Worm (Caenorhabditis elegans) whole organism, dauer: ENCODE measurements around the gene srp-8.

Experiments used
- unc-62 ChIP-seq: sonication (generic microtip); optimal IDR thresholded peaks from 2 replicates; lab custom pipeline; 2017; ENCODE audit warnings: missing biosample characterization, missing genetic modification reagents, missing genetic modification characterization

Gene srp-8

DNA sequence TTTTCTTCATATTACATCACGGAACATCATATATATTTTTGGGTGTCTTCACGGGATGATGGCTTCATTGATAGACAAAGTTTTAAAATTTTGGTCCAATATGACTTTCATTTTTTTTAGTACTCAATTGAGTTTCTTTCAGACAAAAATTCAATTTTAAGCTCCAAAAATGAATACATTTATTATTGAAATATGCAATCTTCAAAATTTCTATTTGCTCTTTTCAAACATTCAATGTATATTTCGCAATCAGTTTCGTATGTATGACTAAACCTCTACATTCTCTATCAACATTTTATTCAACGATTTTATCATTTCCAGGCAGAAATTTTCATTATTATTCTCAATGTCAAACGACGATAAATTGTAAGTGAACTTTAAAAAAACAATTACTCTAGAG lies at the start of gene srp-8:
Gene srp-8 (plus strand): TSS at position 301 of the 400 bp plus-strand sequence.
- no peak for TF ChIP-seq unc-62 (GFP tag; lab: Kevin White, UChicago)

DNA sequence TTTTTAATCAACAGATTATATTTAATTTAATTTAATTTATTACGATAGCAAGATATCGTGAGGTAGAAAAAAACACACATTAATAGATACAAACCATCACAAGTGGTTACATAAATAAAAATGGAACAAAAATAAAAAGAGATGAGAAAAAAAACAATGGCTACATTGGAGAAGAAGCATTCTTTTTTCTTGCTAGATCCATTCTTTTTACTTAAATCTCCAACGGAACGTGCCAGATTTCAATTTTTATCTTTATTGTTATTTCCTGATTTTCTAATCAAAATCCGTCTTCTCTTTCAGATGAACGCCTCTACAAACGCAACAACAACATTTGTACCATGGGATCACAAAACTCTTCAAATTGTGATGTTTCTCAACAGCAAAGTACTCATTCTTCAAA lies 39.9 kb upstream of the srp-8 start, which contains the start of gene D1014.2:
Gene D1014.2 (plus strand): TSS at position 301 of the 400 bp plus-strand sequence.
- no peak for TF ChIP-seq unc-62 (GFP tag; lab: Kevin White, UChicago)

DNA sequence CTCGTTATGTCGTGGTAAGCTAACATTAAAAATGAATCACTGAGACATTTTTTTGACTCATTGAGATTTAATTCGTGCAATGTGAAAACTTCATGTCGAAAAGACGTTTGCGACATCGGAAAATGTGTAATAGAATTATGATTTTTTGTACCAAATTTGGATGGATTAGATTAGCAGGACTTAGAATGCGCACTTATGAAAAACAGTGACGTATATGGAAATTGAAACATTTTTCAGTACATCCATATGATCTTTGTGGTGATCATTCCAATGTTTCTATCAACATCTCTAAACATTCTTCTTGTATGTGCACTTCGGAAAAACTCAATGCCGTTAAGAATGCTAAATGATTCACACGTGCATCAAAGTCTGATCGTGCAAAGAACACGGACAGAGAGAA lies 39.0 kb upstream of the srp-8 start:
- no peak for TF ChIP-seq unc-62 (GFP tag; lab: Kevin White, UChicago)

DNA sequence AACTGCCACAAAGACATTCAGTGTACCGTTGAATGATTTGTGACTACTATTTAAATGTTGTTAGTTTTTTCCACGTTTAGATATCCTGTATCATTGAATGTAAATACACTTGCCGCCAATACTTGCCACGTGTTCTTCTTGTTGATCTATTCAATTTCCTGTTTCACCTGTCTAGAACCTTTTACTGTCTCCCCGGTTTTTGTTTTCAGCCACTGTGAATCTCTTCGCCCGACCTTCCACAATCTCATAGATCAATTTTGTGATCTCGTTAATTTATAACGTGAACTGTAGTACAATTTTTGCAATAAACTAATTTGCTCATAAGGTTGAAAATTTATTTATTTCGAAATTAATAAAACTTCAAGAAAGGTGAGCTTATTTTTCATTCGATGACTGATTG lies 38.2 kb upstream of the srp-8 start, which contains the start of gene D1014.13:
Gene D1014.13 (plus strand): TSS at position 301 of the 400 bp plus-strand sequence.
- TF ChIP-seq unc-62 (GFP tag; lab: Kevin White, UChicago): no peak

DNA sequence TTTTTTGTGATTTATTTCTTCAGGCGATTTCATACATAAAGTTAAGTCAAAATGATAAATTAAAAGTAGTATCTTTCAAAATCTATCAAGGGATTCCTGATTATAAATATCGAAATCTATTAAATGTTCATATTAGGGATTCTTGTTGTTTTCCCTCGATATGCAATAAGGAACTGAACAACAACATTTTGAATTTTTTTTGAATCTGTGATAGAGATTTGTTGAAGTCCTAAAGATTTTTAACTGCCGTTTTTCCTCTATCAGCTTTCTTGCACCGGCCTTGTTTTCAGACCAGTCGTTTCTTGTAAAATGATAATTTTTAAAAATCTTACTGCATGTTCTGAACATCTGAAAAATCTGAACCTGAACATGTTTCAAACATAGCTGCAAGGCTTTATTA lies 27.7 kb upstream of the srp-8 start:
- TF ChIP-seq unc-62 (GFP tag; lab: Kevin White, UChicago): no peak

DNA sequence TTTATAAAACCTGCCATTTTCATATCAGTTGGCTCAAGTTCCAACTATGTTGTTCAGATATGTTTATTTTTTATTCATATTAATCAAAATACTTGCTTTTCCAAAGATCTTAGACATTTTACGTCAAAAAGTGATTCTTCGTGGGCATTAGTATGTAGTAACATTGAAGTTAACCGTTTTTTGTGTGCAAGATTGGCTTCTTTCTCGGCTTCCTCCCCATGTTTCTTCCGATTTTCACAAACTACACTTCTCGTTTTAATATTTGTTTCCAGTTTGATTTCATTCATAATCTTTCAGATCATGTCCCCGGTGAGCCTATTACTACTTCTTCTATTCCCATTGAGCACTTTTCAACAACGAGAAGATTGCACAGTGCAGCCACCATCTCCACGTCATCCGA lies 26.0 kb upstream of the srp-8 start, which contains the start of gene sul-2:
Gene sul-2 (plus strand): TSS at position 301 of the 400 bp plus-strand sequence.
- TF ChIP-seq unc-62 (GFP tag; lab: Kevin White, UChicago): no peak

DNA sequence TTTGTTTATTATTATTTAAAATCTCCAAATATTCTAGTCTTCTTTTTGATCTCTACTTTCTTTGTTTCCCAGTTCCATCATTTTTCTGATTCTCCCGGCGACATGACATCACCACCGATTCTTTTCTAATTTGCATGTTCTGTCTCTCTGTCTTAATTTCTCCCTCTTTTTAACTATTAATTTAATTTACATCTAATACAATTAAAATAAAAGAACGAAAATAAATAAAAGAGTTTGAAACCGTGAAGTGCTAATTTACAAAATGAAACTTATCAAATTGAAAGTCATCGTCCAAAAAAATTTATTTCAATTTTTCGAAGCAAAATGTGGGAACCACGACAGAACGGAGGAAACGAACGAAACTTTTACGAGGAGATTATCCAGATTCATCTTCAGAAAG lies 23.9 kb upstream of the srp-8 start, which contains the start of gene F20D6.6:
Gene F20D6.6 (plus strand): TSS at position 301 of the 400 bp plus-strand sequence.
- no peak for TF ChIP-seq unc-62 (GFP tag; lab: Kevin White, UChicago)

DNA sequence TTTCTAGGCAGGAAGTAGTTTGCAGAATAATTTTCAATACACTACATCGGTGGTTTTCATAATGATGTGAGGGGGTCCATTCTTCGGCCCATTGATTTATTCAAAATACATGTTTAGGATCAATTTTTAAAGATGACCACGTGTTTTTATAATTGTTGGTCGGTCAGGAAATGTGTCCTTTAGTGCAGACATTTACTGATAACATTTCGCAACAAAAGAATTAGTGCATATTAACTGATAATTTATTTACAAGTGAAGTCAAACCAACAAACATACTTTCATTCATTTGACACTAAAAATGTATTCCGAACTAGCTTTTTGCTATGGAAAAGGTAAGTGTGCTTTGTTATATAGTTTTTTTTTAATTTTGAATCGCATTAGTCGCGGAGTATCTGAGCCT lies 21.8 kb upstream of the srp-8 start, which contains the start of gene F20D6.5:
Gene F20D6.5 (plus strand): TSS at position 259 of the 400 bp plus-strand sequence.
- no peak for TF ChIP-seq unc-62 (GFP tag; lab: Kevin White, UChicago)

DNA sequence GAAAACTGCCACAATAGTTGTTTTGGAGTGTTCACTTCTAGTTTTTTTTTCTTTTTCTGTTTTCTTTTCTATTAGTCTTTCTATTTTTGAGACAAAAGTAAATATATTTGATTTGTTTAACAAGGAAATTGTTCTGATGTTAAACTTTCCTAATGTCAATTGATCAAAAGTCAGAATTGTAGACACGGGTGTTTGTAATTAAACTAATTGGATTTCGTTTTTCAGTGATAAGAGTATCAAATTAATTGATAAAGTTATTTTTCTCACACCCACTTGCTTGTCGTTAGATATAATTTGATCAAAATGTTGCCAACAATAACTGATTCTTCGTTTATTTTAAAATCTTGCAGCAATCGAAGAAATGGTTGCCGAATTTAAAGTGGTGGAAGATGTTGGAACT lies 20.3 kb upstream of the srp-8 start:
- TF ChIP-seq unc-62 (GFP tag; lab: Kevin White, UChicago): no peak

DNA sequence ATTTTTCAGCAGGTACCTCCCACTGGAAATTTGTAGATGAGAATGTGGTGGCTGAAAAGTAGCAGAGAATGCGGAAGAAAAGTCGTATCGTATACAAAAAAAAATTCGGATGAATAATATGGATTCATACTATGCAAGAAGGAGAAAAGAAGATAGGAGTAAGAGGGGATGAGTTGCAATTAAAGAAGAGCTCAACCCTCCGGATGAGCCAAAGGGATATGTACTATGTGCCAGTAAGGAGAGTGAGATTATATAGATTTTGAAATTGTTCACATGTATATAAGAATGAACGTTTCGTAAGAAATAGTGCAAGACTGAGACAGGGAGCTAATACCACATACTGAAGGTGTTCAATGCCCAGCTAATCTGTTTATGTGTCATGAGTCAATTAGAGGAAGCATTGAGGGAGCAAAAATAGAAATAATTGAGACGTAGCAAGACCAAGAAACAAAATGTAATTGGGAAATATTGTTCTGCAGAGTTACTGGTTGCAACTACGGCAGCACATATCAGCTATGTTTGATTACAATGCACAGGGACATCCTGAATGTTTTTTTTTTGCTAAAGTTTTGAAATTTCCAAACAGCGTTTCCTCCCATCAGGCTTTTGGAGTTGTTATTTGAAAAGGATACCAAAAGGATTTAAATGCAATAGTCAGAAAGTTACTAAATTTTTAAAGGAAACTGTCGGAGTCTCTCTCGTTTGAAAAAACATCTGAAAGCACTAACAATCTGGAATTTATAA lies 15.1 kb upstream of the srp-8 start, which contains the start of gene F20D6.8:
Gene F20D6.8 (minus strand): TSS at position 51 of the 744 bp plus-strand sequence.
- no peak for TF ChIP-seq unc-62 (GFP tag; lab: Kevin White, UChicago)

DNA sequence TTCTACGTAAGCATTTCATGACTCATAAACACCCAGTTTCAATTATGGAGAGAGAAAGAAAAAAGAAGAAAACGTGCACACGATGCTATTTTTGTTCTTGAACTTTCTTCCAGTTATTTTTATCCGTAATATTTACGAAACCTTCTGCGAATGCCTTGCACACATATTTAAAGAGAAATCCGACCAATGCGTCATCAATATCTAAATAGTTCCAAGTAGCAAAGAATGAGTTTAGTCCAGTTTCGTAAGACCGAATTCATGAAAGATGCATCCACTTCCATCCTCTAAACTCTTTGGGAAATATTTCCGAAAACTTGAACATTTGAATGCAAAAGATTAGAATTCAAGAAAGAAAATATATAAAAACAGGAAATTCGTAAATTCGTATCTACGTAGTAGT lies 14.3 kb upstream of the srp-8 start:
- no peak for TF ChIP-seq unc-62 (GFP tag; lab: Kevin White, UChicago)

DNA sequence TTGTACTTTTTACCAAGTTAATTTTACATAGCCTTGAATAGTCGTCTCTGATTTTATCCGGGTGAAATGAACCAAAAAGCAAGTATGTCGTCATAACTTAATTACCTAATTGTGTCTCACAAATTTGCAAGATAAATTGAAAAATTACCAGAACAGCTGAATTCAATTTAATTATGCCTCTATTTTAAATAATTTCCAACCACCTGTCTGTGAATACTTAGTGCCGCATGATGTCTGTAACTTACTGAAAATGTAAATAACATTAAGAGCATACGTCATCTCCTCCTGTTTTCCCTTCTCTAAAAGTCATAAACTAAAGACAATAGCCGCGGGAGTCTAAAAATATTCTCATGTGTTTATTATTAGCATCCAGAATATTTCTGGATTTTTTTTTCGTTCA lies 13.2 kb upstream of the srp-8 start:
- TF ChIP-seq unc-62 (GFP tag; lab: Kevin White, UChicago): no peak

DNA sequence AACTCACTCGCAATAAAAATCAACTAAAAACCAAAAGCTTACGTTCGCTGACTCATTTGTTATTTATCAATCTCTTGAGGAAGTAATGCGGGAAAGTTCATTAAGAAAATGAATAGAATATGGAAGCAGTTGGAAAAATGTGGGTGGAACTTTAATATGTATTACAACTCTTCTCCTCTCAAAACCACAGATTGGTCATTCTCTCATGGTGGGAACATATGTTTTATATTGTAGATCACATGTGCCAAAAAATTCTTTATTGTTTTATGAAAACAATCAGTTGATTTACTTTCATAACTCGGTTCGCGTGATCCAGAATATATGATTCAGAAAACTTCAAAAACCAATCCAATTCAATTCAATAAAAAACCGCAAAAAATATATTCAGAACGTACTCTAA lies 11.8 kb upstream of the srp-8 start:
- no peak for TF ChIP-seq unc-62 (GFP tag; lab: Kevin White, UChicago)

DNA sequence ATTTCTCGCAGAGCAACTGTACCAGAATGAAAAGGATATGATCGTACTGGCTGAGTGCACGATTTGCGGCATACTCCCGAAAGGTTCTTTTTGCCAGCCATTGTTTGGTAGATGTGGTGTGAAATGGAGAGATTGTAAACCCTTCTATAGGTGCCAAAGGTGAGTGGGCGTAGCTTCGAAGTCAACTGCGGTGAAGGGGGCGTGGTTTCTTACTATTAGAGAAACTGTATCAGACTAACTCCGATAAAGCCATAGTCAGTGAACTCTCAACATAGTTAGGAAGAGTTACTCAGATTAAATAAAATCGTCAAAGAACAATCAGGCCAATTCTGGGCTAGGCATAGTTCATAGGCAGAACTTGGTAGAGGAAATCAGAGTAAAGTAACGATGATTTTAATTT lies 6.1 kb upstream of the srp-8 start, which contains the start of gene F20D6.9:
Gene F20D6.9 (minus strand): TSS at position 101 of the 400 bp plus-strand sequence.
- no peak for TF ChIP-seq unc-62 (GFP tag; lab: Kevin White, UChicago)

DNA sequence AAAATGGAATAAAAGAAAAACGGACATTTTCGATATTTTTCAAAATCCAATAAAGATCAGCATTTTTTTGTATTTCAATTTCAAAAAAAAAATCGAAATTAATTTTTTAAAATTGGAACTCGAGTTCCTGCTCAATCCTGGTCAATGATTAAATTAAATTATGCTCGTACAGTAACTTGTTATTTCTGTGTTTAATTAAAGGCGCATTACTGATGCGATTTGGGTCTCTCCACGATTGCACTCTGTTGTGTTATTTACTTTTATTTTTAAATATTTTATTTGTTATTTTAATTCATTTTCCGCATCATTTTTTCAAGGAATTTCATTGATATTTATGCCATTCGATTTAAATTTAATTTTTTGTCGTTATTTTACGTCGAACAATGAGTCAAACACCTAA lies 5.2 kb upstream of the srp-8 start:
- TF ChIP-seq unc-62 (GFP tag; lab: Kevin White, UChicago): no peak

DNA sequence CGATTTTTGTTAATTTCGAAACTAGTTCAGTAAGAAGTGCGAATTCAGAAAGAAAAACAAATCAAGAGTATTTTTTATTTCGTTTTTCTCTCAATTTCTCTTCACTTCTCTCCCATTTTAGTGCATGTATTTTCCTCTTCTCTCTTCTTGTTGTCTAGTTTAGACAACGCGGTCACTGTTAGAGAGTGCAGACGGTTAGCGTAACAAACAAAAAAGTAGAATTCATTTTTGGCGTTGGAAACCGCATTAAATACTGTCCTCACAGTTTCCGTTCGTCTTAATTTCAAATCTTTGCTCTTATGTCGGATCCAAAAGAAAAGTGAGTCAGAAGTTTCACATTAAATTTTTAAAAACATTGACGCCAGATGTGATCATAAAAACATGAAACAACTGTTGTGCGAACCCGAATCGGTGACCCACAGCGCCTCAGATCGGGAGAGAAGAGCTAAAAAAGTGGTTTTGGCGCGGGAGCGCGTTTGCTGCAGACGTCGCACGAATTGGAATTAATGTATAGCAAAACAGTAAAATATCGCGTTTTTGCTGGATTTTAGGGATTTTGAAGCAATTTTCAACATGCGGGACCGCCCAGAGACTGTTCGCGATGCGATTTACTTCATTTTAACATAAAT lies 4.5 kb upstream of the srp-8 start, which contains the start of gene srp-7:
Gene srp-7 (plus strand): TSS at position 213 of the 629 bp plus-strand sequence.
- no peak for TF ChIP-seq unc-62 (GFP tag; lab: Kevin White, UChicago)
